Fruit fly (Drosophila melanogaster): ENCODE measurements around the gene CG1116.
A peak's percentile ranks its signal among the peaks of the same experiment; 100 is the strongest.

CG1116 gene

DNA sequence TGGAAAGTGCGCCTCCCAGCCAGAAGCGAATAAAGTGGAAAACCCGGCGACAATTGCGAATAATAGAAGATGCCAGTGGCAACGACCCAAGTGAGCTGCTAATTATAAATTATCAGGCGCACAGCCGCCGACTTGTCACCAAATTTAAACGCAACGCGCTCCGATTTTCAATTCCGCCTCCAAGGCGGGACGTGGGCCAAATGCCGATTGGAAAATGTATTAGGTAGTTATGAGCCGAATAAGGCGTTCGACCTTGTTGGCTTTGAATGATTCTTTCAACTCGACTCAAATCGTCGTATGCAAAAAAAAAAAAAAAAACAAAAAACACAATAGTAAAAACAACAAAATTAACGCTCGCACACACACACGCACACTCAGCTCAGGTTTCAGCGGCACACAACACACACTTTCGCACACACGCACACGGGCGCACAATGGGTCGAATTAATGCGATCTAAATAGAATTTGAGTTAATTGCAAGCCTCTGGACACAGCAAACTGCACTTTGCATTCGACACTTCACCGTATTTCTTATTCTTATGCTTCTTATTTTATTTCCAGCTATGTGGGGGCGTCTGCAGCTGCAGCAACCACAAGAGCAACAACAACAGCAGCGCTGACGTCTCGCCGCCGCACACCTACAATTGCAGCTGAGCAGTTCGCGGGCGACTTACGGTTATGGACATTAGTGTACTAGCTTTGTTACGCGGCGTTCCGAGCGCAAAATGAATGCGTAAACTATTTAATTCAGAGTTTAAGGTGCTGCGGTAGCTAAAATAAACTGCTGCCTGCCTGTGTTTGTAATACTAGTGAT, 12.1 kb downstream of the CG1116 start (continued):
- TF ChIP-seq CG7963 (GFP tag; IDR thresholded peaks at IDR 0.05; ENCODE audit: partially characterized antibody) (no peak), CG13287 (GFP tag; IDR thresholded peaks at IDR 0.05; ENCODE audit: partially characterized antibody) (no peak), CG9727 (GFP tag; optimal IDR thresholded peaks at IDR 0.05) (no peak), NC2β (GFP tag; optimal IDR thresholded peaks at IDR 0.05) (no peak), Jarid2 (GFP tag; optimal IDR thresholded peaks at IDR 0.05) (no peak), CG31388 (GFP tag; optimal IDR thresholded peaks at IDR 0.05) (no peak), Blimp-1 (GFP tag; optimal IDR thresholded peaks at IDR 0.05) (no peak), CG10565 (GFP tag; optimal IDR thresholded peaks at IDR 0.05) (no peak), Elba2 (GFP tag; optimal IDR thresholded peaks at IDR 0.05) (peak; percentile 17), CG11695 (GFP tag; IDR thresholded peaks at IDR 0.05) (no peak), croc (GFP tag; conservative IDR thresholded peaks at IDR 0.05) (no peak), tx (GFP tag; optimal IDR thresholded peaks at IDR 0.05) (no peak), ham (GFP tag; IDR thresholded peaks at IDR 0.05) (no peak), da (GFP tag; optimal IDR thresholded peaks at IDR 0.05) (no peak), CG11456 (GFP tag; IDR thresholded peaks at IDR 0.05) (no peak), CG30431 (GFP tag; optimal IDR thresholded peaks at IDR 0.05) (no peak), CG3163 (GFP tag; optimal IDR thresholded peaks at IDR 0.05) (no peak), so (GFP tag; IDR thresholded peaks at IDR 0.05) (peak; percentile 21; the same call in 1 of the 3 replicates), Hand (GFP tag; optimal IDR thresholded peaks at IDR 0.05) (peak; percentile 20), CG8359 (GFP tag; optimal IDR thresholded peaks at IDR 0.05; ENCODE audit: borderline replicate concordance) (no peak), cad (GFP tag; optimal IDR thresholded peaks at IDR 0.05) (no peak), pnt (GFP tag; optimal IDR thresholded peaks at IDR 0.05) (no peak), chm (GFP tag; IDR thresholded peaks at IDR 0.05) (no peak), CG4328 (GFP tag; optimal IDR thresholded peaks at IDR 0.05) (no peak), CG4360 (GFP tag; IDR thresholded peaks at IDR 0.05) (peak; percentile 93), emc (GFP tag; optimal IDR thresholded peaks at IDR 0.05) (no peak), fu2 (GFP tag; optimal IDR thresholded peaks at IDR 0.05) (no peak), sr (GFP tag; IDR thresholded peaks at IDR 0.05) (peak; percentile 31; the same call in 1 of the 3 replicates), gcm (GFP tag; optimal IDR thresholded peaks at IDR 0.05) (no peak), CG4854 (GFP tag; optimal IDR thresholded peaks at IDR 0.05) (no peak), CG8281 (tag; optimal IDR thresholded peaks at IDR 0.05) (no peak), CG8765 (GFP tag; IDR thresholded peaks at IDR 0.05) (no peak), sens (GFP tag) (no peak), CG12769 (tag; optimal IDR thresholded peaks at IDR 0.05) (no peak), CG18011 (GFP tag; optimal IDR thresholded peaks at IDR 0.05) (no peak), Camta (GFP tag; optimal IDR thresholded peaks at IDR 0.05) (no peak)

- TF ChIP-seq CG10654 (GFP tag; optimal IDR thresholded peaks at IDR 0.05): peak; percentile 50
- no peak for TF ChIP-seq CG13894 (tag; optimal IDR thresholded peaks at IDR 0.05)
- TF ChIP-seq CG6272 (GFP tag; IDR thresholded peaks at IDR 0.05): peak; percentile 70
- TF ChIP-seq Fer1 (GFP tag; optimal IDR thresholded peaks at IDR 0.05): peak; percentile 49
- TF ChIP-seq abd-A (tag; optimal IDR thresholded peaks at IDR 0.05): no peak
- peak; percentile 96 for TF ChIP-seq Dll (GFP tag; IDR thresholded peaks at IDR 0.05; ENCODE audit: partially characterized antibody)
- TF ChIP-seq ind (GFP tag; optimal IDR thresholded peaks at IDR 0.05): peak; percentile 73
- no peak for TF ChIP-seq sr (GFP tag; IDR thresholded peaks at IDR 0.05)
- TF ChIP-seq CG14667 (GFP tag; IDR thresholded peaks at IDR 0.05): peak; percentile 66
- peak; percentile 93 for TF ChIP-seq Doc3 (GFP tag; IDR thresholded peaks at IDR 0.05; ENCODE audit: partially characterized antibody)
- peak; percentile 62 for TF ChIP-seq CG18599 (GFP tag; optimal IDR thresholded peaks at IDR 0.05)
- TF ChIP-seq Hey (tag; optimal IDR thresholded peaks at IDR 0.05): no peak
- peak; percentile 54 for TF ChIP-seq CG15479 (GFP tag; optimal IDR thresholded peaks at IDR 0.05)
- no peak for TF ChIP-seq dmrt99B (tag; optimal IDR thresholded peaks at IDR 0.05)
- TF ChIP-seq CG10209 (GFP tag; optimal IDR thresholded peaks at IDR 0.05): peak; percentile 47
- no peak for TF ChIP-seq CG15601 (tag; optimal IDR thresholded peaks at IDR 0.05)
Measured at dm6 chr3R:5232197-5232607, 12.7 kb downstream of the CG1116 start, which contains the start of the genes Kat60 and Mms19. TSS of gene Kat60 (minus strand) at chr3R:5232209. TSS of gene Mms19 (plus strand) at chr3R:5232543.
